Worm (Caenorhabditis elegans) whole organism, mixed stage, embryonic: ENCODE results near the gene fbxb-3.

Source experiments
- bed-3 ChIP-seq: fragments of 200-800 bp; sonication (Bioruptor generic); optimal IDR thresholded peaks from 3 replicates; lab custom pipeline; 2018; ENCODE audit warnings: mild to moderate bottlenecking, missing genetic modification characterization, moderate library complexity, missing compliant biosample characterization
- blmp-1 ChIP-seq: fragments of 150-350 bp; optimal IDR thresholded peaks from 2 replicates; lab custom pipeline; 2014; ENCODE audit warnings: missing biosample characterization, missing genetic modification characterization
- ceh-39 ChIP-seq: fragments of 150-350 bp; optimal IDR thresholded peaks from 2 replicates; lab custom pipeline; 2014; ENCODE audit warnings: missing biosample characterization, missing genetic modification characterization
- ceh-43 ChIP-seq: fragments of 200-800 bp; sonication (Bioruptor generic); optimal IDR thresholded peaks from 2 replicates; lab custom pipeline; 2018; ENCODE audit warnings: mild to moderate bottlenecking, missing genetic modification characterization, moderate library complexity, missing compliant biosample characterization
- ceh-83 ChIP-seq: fragments of 200-800 bp; sonication (Bioruptor generic); optimal IDR thresholded peaks from 2 replicates; lab custom pipeline; 2018; ENCODE audit warnings: mild to moderate bottlenecking, missing genetic modification characterization, missing compliant biosample characterization
- ces-1 ChIP-seq: fragments of 150-350 bp; optimal IDR thresholded peaks from 2 replicates; lab custom pipeline; 2014; ENCODE audit warnings: missing biosample characterization, missing genetic modification reagents, missing genetic modification characterization
- cnd-1 ChIP-seq: fragments of 200-800 bp; sonication (Bioruptor generic); optimal IDR thresholded peaks from 2 replicates; lab custom pipeline; 2018; ENCODE audit warnings: mild to moderate bottlenecking, missing genetic modification characterization, missing compliant biosample characterization
- drap-1 ChIP-seq: fragments of 200-800 bp; sonication (Bioruptor generic); optimal IDR thresholded peaks from 3 replicates; lab custom pipeline; 2018; ENCODE audit warnings: mild to moderate bottlenecking, missing genetic modification characterization, missing compliant biosample characterization
- elt-1 ChIP-seq: sonication (generic microtip); optimal IDR thresholded peaks from 2 replicates; lab custom pipeline; 2017; ENCODE audit warnings: missing genetic modification characterization, mild to moderate bottlenecking, missing compliant biosample characterization, antibody characterized with exemption, moderate library complexity, borderline replicate concordance; ENCODE audit not compliant: insufficient read depth
- elt-3 ChIP-seq: fragments of 150-350 bp; optimal IDR thresholded peaks from 2 replicates; lab custom pipeline; 2014; ENCODE audit warnings: missing biosample characterization, missing genetic modification characterization
- flh-1 ChIP-seq: fragments of 200-800 bp; sonication (Bioruptor generic); optimal IDR thresholded peaks from 2 replicates; lab custom pipeline; 2018; ENCODE audit warnings: mild to moderate bottlenecking, missing genetic modification characterization, moderate library complexity, missing compliant biosample characterization
- ham-2 ChIP-seq: fragments of 200-800 bp; sonication (Bioruptor generic); optimal IDR thresholded peaks from 2 replicates; lab custom pipeline; 2018; ENCODE audit warnings: mild to moderate bottlenecking, missing genetic modification characterization, missing compliant biosample characterization
- hlh-1 ChIP-seq: fragments of 150-350 bp; optimal IDR thresholded peaks from 2 replicates; lab custom pipeline; 2014; ENCODE audit warnings: missing biosample characterization, missing genetic modification reagents, missing genetic modification characterization
- lin-13 ChIP-seq: fragments of 150-350 bp; optimal IDR thresholded peaks from 2 replicates; lab custom pipeline; 2014; ENCODE audit warnings: missing biosample characterization, missing genetic modification characterization
- lin-32 ChIP-seq: fragments of 200-800 bp; sonication (Bioruptor generic); optimal IDR thresholded peaks from 2 replicates; lab custom pipeline; 2018; ENCODE audit warnings: mild to moderate bottlenecking, missing genetic modification characterization, missing compliant biosample characterization
- lsy-2 ChIP-seq: fragments of 150-350 bp; optimal IDR thresholded peaks from 2 replicates; lab custom pipeline; 2014; ENCODE audit warnings: missing biosample characterization, missing genetic modification characterization
- mab-5 ChIP-seq: fragments of 150-350 bp; optimal IDR thresholded peaks from 2 replicates; lab custom pipeline; 2014; ENCODE audit warnings: missing biosample characterization, missing genetic modification characterization
- mep-1 ChIP-seq: fragments of 150-350 bp; optimal IDR thresholded peaks from 2 replicates; lab custom pipeline; 2017; ENCODE audit warnings: missing biosample characterization, missing genetic modification reagents, missing genetic modification characterization, inconsistent platforms
- nhr-2 ChIP-seq: fragments of 150-350 bp; optimal IDR thresholded peaks from 2 replicates; lab custom pipeline; 2014; ENCODE audit warnings: missing biosample characterization, missing genetic modification characterization
- nhr-237 ChIP-seq: fragments of 150-350 bp; optimal IDR thresholded peaks from 2 replicates; lab custom pipeline; 2014; ENCODE audit warnings: missing biosample characterization, missing genetic modification characterization
- nhr-28 ChIP-seq: fragments of 150-350 bp; optimal IDR thresholded peaks from 2 replicates; lab custom pipeline; 2014; ENCODE audit warnings: missing biosample characterization, missing genetic modification characterization
- nhr-76 ChIP-seq: sonication (generic microtip); optimal IDR thresholded peaks from 2 replicates; lab custom pipeline; 2017; ENCODE audit warnings: missing biosample characterization, missing genetic modification characterization
- pha-4 ChIP-seq: fragments of 150-350 bp; optimal IDR thresholded peaks from 2 replicates; lab custom pipeline; 2018; ENCODE audit warnings: missing biosample characterization, missing genetic modification reagents, missing genetic modification characterization
- sem-2 ChIP-seq: fragments of 200-800 bp; sonication (Bioruptor generic); optimal IDR thresholded peaks from 2 replicates; lab custom pipeline; 2018; ENCODE audit warnings: mild to moderate bottlenecking, missing genetic modification characterization, missing compliant biosample characterization
- sptf-1 ChIP-seq: sonication (generic microtip); optimal IDR thresholded peaks from 2 replicates; lab custom pipeline; 2017; ENCODE audit warnings: mild to moderate bottlenecking, missing genetic modification characterization, moderate library complexity, missing compliant biosample characterization
- tbx-8 ChIP-seq: fragments of 200-800 bp; sonication (Bioruptor generic); optimal IDR thresholded peaks from 2 replicates; lab custom pipeline; 2018; ENCODE audit warnings: mild to moderate bottlenecking, missing genetic modification characterization, moderate library complexity, missing compliant biosample characterization
- unc-62 ChIP-seq: fragments of 150-350 bp; optimal IDR thresholded peaks from 2 replicates; lab custom pipeline; 2014; ENCODE audit warnings: missing biosample characterization, missing genetic modification reagents, missing genetic modification characterization
- zip-8 ChIP-seq: fragments of 150-350 bp; optimal IDR thresholded peaks from 2 replicates; lab custom pipeline; 2014; ENCODE audit warnings: missing biosample characterization, missing genetic modification characterization
- ztf-11 ChIP-seq: fragments of 150-350 bp; optimal IDR thresholded peaks from 2 replicates; lab custom pipeline; 2014; ENCODE audit warnings: missing biosample characterization, missing genetic modification characterization

fbxb-3 gene

DNA sequence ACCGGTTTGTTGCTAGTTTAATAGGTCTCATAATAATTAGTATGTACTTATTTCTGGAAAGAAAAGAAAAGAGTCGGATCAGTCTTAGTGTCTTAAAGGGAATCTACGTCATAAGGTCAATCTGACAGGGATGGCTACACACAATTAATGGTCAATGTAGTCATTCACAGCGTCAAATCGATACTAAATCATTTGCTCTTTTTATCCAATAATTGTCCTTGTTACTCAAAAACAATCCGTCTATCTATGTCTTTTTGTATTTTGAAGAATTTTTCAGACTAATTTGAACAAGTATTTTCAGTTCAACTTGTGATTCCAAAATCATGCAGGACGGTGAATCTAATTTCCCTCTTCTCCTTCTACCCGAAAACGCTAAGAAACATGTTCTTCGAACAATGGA is at the start of gene fbxb-3:
TSS of gene fbxb-3 (plus strand) at position 301 of the 400 bp plus-strand sequence.
- no peak for TF ChIP-seq flh-1
- no peak for TF ChIP-seq nhr-28 (tag; lab: Kevin White, UChicago)
- no peak for TF ChIP-seq ztf-11 (tag; lab: Kevin White, UChicago)
- no peak for TF ChIP-seq nhr-237 (tag; lab: Kevin White, UChicago)
- TF ChIP-seq cnd-1, result no peak
- no peak for TF ChIP-seq mep-1 (tag; lab: Kevin White, UChicago)
- no peak for TF ChIP-seq drap-1 (GFP tag; lab: Kevin White, UChicago)
- TF ChIP-seq unc-62 (GFP tag; lab: Kevin White, UChicago), result no peak
- no peak for TF ChIP-seq ces-1 (GFP tag; lab: Kevin White, UChicago)
- no peak for TF ChIP-seq nhr-76 (tag; lab: Kevin White, UChicago)
- TF ChIP-seq, all 35 proteins: peak for 0

DNA sequence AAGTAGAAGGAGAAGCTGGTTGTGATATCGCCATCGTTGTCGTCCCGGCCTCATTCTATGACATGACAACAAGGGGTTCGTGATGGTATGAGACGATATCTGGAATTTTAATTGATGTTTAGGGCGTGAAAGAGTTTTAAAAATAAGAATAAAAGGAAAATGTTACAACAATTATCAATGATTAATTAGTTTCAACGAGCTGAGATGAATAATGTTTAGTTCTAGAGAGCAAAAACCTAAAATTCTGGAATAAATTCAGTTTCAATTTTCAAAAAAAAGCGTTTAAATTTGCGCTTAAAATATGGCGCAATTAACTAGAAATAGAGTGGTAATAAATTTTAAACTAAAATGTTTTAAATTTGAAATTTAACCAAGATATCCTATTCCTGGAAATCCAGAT is 46.3 kb upstream of the fbxb-3 start, which contains the start of gene H01G02.3:
TSS of gene H01G02.3 (minus strand) at position 101 of the 400 bp plus-strand sequence.
- TF ChIP-seq elt-1 (tag; lab: Kevin White, UChicago), result no peak
- no peak for TF ChIP-seq elt-3 (tag; lab: Kevin White, UChicago)
- no peak for TF ChIP-seq nhr-76 (tag; lab: Kevin White, UChicago)
- no peak for TF ChIP-seq hlh-1 (tag; lab: Kevin White, UChicago)
- no peak for TF ChIP-seq zip-8 (tag; lab: Kevin White, UChicago)

DNA sequence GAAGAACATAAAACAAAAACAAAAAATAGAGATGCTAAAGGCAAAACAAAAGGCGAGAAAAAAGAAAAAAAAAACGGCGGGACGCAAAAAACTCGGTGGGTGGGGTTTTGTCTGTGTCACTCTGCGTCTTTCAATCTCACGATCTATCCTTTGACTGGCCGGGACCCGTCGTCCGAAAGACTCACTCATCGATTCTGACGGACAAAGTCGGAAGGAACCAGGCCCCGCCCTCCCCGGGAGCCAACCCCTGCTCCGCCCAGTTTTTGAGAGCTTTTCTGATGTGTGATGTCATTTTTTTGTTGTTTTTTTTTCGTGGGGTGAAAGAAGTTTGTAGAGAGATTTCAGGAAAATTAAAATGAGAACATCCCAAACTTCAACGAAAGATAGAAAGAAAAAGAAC is 45.6 kb upstream of the fbxb-3 start:
- TF ChIP-seq ces-1 (GFP tag; lab: Kevin White, UChicago), result peak; percentile 73
- TF ChIP-seq nhr-2, result no peak
- no peak for TF ChIP-seq cnd-1
- TF ChIP-seq sptf-1, result no peak

DNA sequence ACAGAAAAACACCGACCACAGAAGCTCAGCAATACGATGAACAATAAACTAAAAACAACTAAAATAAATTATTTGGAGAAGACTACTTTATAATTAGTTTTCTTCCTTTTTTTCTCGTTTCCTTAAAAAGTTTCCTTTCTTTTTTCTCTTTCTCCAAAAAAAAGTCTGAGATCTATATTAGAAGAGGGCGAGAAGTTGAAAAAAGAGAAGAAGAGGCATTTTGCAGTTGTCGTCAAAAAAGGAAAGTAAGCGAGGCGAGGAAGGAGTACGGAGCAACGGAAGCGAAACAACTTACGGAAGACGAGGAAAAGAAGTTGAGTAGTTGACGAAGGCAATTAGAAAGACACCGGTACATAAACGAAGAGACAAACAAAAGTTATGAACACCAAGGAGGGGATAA is 42.8 kb upstream of the fbxb-3 start:
- no peak for TF ChIP-seq ham-2 (GFP tag; lab: Kevin White, UChicago)
- TF ChIP-seq unc-62 (GFP tag; lab: Kevin White, UChicago), result no peak
- TF ChIP-seq mab-5 (tag; lab: Kevin White, UChicago), result no peak
- no peak for TF ChIP-seq elt-3 (tag; lab: Kevin White, UChicago)
- no peak for TF ChIP-seq sem-2
- no peak for TF ChIP-seq drap-1 (GFP tag; lab: Kevin White, UChicago)
- no peak for TF ChIP-seq blmp-1
- TF ChIP-seq lin-13, result no peak
- no peak for TF ChIP-seq ceh-39 (tag; lab: Kevin White, UChicago)
- TF ChIP-seq zip-8 (tag; lab: Kevin White, UChicago), result no peak
- no peak for TF ChIP-seq flh-1
- no peak for TF ChIP-seq ztf-11 (tag; lab: Kevin White, UChicago)
- no peak for TF ChIP-seq cnd-1
- TF ChIP-seq nhr-237 (tag; lab: Kevin White, UChicago), result no peak
- no peak for TF ChIP-seq elt-1 (tag; lab: Kevin White, UChicago)

DNA sequence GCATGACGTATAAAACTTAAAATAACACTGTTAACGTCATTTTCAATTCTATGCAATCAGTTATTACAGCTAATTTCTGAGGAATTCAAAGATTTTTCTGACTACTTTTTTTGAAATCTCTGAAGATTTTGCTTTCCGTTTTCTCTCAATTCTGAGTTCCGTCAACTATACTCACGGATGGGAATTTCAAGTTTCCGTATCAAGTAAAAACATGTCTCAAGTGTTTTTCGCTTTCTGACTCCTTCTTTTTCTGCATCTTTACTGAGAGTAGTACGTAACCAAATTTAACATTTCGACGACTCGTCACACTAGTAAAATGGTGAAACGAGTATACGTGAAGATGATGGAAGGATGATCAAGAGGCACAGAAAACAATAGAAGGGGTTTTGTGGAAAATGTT is 41.9 kb upstream of the fbxb-3 start:
- TF ChIP-seq lsy-2 (tag; lab: Kevin White, UChicago) (no peak), ces-1 (GFP tag; lab: Kevin White, UChicago) (peak; percentile 60)

DNA sequence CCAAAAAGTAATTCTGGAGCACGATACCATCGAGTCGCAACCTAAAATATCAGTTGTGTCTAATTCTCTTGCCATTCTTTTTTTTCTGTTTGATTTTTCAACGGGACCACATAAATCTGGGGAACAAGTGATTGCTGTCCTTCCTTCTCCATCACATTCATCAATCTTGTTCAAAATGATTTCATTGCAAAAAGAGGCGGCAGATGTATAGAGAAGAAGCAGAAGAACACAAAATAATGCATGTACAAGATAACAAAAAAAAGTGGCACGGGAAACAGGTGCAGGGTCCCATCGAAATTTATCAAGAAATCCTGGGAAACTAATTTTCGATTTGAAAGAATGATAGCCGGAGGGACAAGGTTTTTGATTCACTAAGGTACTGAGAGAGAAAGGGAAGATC is 39.5 kb upstream of the fbxb-3 start:
- no peak for TF ChIP-seq cnd-1
- peak; percentile 58 for TF ChIP-seq unc-62 (GFP tag; lab: Kevin White, UChicago)
- no peak for TF ChIP-seq elt-1 (tag; lab: Kevin White, UChicago)

DNA sequence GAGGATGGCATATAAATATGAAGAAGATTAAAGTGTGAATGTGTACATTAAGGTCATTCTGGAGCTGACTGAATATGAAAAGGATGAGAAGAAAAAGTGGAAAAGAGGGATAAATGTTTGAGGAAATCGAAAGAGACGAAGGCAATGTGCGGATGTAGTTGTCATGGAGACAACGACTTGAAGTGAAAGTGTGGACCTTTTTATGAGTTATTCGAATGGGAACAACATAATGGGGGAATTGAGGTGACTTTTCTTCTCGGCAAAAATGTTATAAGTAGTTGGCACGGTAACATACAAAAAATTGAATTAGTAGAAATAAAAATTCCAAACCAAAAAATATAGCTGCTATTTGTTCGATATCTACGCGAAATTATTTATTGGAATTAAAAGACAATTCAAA is 37.7 kb upstream of the fbxb-3 start, which contains the start of gene dyf-18:
TSS of gene dyf-18 (minus strand) at position 101 of the 400 bp plus-strand sequence.
- TF ChIP-seq nhr-76 (tag; lab: Kevin White, UChicago) (no peak), ceh-43 (GFP tag; lab: Kevin White, UChicago) (no peak)

DNA sequence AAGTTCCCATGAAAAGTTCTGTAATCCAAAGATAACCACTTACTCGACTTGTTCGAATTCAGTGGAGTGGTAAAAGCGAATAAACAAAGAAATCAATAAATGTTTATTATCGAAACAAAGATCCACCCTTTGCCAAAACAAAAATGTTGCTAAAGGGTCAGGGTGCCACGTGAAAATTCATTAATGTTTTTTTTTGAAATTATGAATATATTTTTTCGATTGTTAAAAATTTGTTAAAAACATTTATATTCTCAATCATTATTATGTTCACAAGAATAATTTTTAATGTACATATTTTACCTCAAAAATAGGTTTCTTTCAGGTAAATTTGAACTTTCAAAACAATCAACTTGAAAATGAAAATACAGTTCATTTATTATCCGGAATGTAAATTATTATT is 35.7 kb upstream of the fbxb-3 start, which contains the start of gene H01G02.4:
TSS of gene H01G02.4 (minus strand) at position 101 of the 400 bp plus-strand sequence.
- TF ChIP-seq elt-1 (tag; lab: Kevin White, UChicago), result no peak
- no peak for TF ChIP-seq bed-3 (GFP tag; lab: Kevin White, UChicago)
- no peak for TF ChIP-seq tbx-8 (GFP tag; lab: Kevin White, UChicago)
- no peak for TF ChIP-seq pha-4
- TF ChIP-seq mep-1 (tag; lab: Kevin White, UChicago), result no peak
- no peak for TF ChIP-seq sem-2
- no peak for TF ChIP-seq ces-1 (GFP tag; lab: Kevin White, UChicago)
- TF ChIP-seq nhr-28 (tag; lab: Kevin White, UChicago), result no peak
- TF ChIP-seq ceh-39 (tag; lab: Kevin White, UChicago), result no peak
- no peak for TF ChIP-seq lin-32 (GFP tag; lab: Kevin White, UChicago)
- no peak for TF ChIP-seq flh-1
- no peak for TF ChIP-seq sptf-1
- TF ChIP-seq nhr-2, result no peak
- no peak for TF ChIP-seq elt-3 (tag; lab: Kevin White, UChicago)
- no peak for TF ChIP-seq zip-8 (tag; lab: Kevin White, UChicago)
- no peak for TF ChIP-seq hlh-1 (tag; lab: Kevin White, UChicago)
- TF ChIP-seq ztf-11 (tag; lab: Kevin White, UChicago), result no peak
- TF ChIP-seq ceh-83 (GFP tag; lab: Kevin White, UChicago), result no peak
- TF ChIP-seq mab-5 (tag; lab: Kevin White, UChicago), result no peak
- no peak for TF ChIP-seq ceh-43 (GFP tag; lab: Kevin White, UChicago)
